Fruit fly (Drosophila melanogaster) whole organism, wandering third instar larva: ENCODE measurements around the gene CG42832.

Source experiments
- CrebA ChIP-seq: fragments of 200-800 bp; sonication (Bioruptor generic); optimal IDR thresholded peaks from 2 replicates; lab custom pipeline; 2016; ENCODE audit warnings: missing biosample characterization, mild to moderate bottlenecking, missing genetic modification characterization, borderline replicate concordance
- Dfd ChIP-seq: fragments of >200 bp; optimal IDR thresholded peaks from 2 replicates; lab custom pipeline; 2017; ENCODE audit warnings: missing biosample characterization, missing genetic modification characterization
- Rel ChIP-seq, 2 experiments: fragments of 200-800 bp; sonication (Bioruptor generic) in 1 of 2; optimal IDR thresholded peaks; 2 replicates in 1 of 2; 3 replicates in 1 of 2; lab custom pipeline; 2016 to 2019; ENCODE audit warnings: mild to moderate bottlenecking in 2 of 2, missing biosample characterization in 2 of 2, missing genetic modification characterization in 2 of 2, moderate library complexity in 1 of 2
- br ChIP-seq: fragments of 200-800 bp; sonication (Bioruptor generic); optimal IDR thresholded peaks from 2 replicates; lab custom pipeline; 2016; ENCODE audit warnings: missing biosample characterization, missing genetic modification characterization
- fru ChIP-seq: fragments of 200-800 bp; sonication (Bioruptor generic); optimal IDR thresholded peaks from 3 replicates; lab custom pipeline; 2016; ENCODE audit warnings: missing biosample characterization, mild to moderate bottlenecking, missing genetic modification characterization
- jim ChIP-seq: fragments of 175-275, 200-325 bp; sonication (Bioruptor generic); optimal IDR thresholded peaks from 2 replicates; lab custom pipeline; 2016; ENCODE audit warnings: missing biosample characterization, mild to moderate bottlenecking, missing genetic modification characterization
- lola ChIP-seq: fragments of >200 bp; optimal IDR thresholded peaks from 2 replicates; lab custom pipeline; 2017; ENCODE audit warnings: missing biosample characterization, missing genetic modification characterization
- pan ChIP-seq: fragments of >200 bp; optimal IDR thresholded peaks from 2 replicates; lab custom pipeline; 2017
- sv ChIP-seq: fragments of 200-800 bp; sonication (Bioruptor generic); optimal IDR thresholded peaks from 3 replicates; lab custom pipeline; 2016; ENCODE audit warnings: missing biosample characterization, missing genetic modification characterization

dm6 chr3L:11609835-11610234 lies at the start of gene CG42832:
- TF ChIP-seq pan (lab: Kevin White, UChicago) (no peak), Rel (GFP tag; optimal IDR thresholded peaks at IDR 0.05; lab: Kevin White, UChicago) (no peak), Rel (tag; optimal IDR thresholded peaks at IDR 0.05; lab: Kevin White, UChicago) (no peak), Dfd (GFP tag; lab: Kevin White, UChicago) (no peak), br (GFP tag; lab: Kevin White, UChicago) (no peak), sv (no peak), lola (GFP tag; lab: Kevin White, UChicago) (no peak), CrebA (GFP tag; lab: Kevin White, UChicago) (no peak), jim (GFP tag; lab: Kevin White, UChicago) (no peak), fru (GFP tag; lab: Kevin White, UChicago) (no peak)
